Fruit fly (Drosophila melanogaster) whole organism, embryonic: ENCODE data around the gene kkv.

Experiments
- ATbp ChIP-seq: fragments of 200-800 bp; sonication (Bioruptor generic); optimal IDR thresholded peaks from 2 replicates; lab custom pipeline; 2017; ENCODE audit warnings: missing biosample characterization, mild to moderate bottlenecking, missing genetic modification characterization, missing genetic modification reagents
- CG10959 ChIP-seq: fragments of 200-800 bp; sonication (Bioruptor generic); IDR thresholded peaks from 2 replicates; pipeline ENCODE4 v1.3.6; 2022; ENCODE audit warnings: missing biosample characterization, missing genetic modification characterization
- CG11093 ChIP-seq: fragments of 200-800 bp; sonication (Bioruptor generic); IDR thresholded peaks from 3 replicates; pipeline ENCODE4 v1.3.6; 2022; ENCODE audit warnings: missing biosample characterization, missing genetic modification characterization
- CG11723 ChIP-seq: fragments of 200-800 bp; sonication (Bioruptor generic); optimal IDR thresholded peaks from 2 replicates; lab custom pipeline; 2017; ENCODE audit warnings: missing biosample characterization, mild to moderate bottlenecking, missing genetic modification characterization
- CG12071 ChIP-seq: fragments of 200-800 bp; sonication (Bioruptor generic); optimal IDR thresholded peaks from 3 replicates; lab custom pipeline; 2018; ENCODE audit warnings: missing biosample characterization, mild to moderate bottlenecking, missing genetic modification characterization
- CG17385 ChIP-seq: fragments of 200-800 bp; sonication (Bioruptor generic); optimal IDR thresholded peaks from 3 replicates; lab custom pipeline; 2018; ENCODE audit warnings: missing biosample characterization, mild to moderate bottlenecking, missing genetic modification characterization
- CG17802 ChIP-seq: fragments of 200-800 bp; sonication (Bioruptor generic); optimal IDR thresholded peaks from 2 replicates; lab custom pipeline; 2018; ENCODE audit warnings: missing biosample characterization, mild to moderate bottlenecking, missing genetic modification characterization, moderate library complexity
- CG1792 ChIP-seq: fragments of 200-800 bp; sonication (Bioruptor generic); optimal IDR thresholded peaks from 2 replicates; lab custom pipeline; 2016; ENCODE audit warnings: missing biosample characterization, missing genetic modification characterization
- CG2120 ChIP-seq: fragments of 200-800 bp; sonication (Bioruptor generic); optimal IDR thresholded peaks from 3 replicates; lab custom pipeline; 2016; ENCODE audit warnings: missing biosample characterization, missing genetic modification characterization
- CG2889 ChIP-seq: fragments of 200-800 bp; sonication (Bioruptor generic); IDR thresholded peaks from 3 replicates; pipeline ENCODE4 v1.3.6; 2022; ENCODE audit warnings: missing biosample characterization, missing genetic modification characterization
- CG31224 ChIP-seq: fragments of 200-800 bp; sonication (Bioruptor generic); IDR thresholded peaks from 2 replicates; pipeline ENCODE4 v1.3.6; 2022; ENCODE audit warnings: missing biosample characterization, missing genetic modification characterization
- CG31365 ChIP-seq: fragments of 200-800 bp; sonication (Bioruptor generic); optimal IDR thresholded peaks from 2 replicates; lab custom pipeline; 2018; ENCODE audit warnings: missing biosample characterization, mild to moderate bottlenecking, missing genetic modification characterization
- CG31388 ChIP-seq: fragments of 200-800 bp; sonication (Bioruptor generic); optimal IDR thresholded peaks from 2 replicates; lab custom pipeline; 2016; ENCODE audit warnings: missing biosample characterization, missing genetic modification characterization
- CG32767 ChIP-seq: fragments of 200-800 bp; sonication (Bioruptor generic); IDR thresholded peaks from 2 replicates; pipeline ENCODE4 v1.3.6; 2022; ENCODE audit warnings: missing biosample characterization, missing genetic modification characterization
- CG6765 ChIP-seq: fragments of 200-800 bp; sonication (Bioruptor generic); optimal IDR thresholded peaks from 3 replicates; lab custom pipeline; 2017; ENCODE audit warnings: missing biosample characterization, mild to moderate bottlenecking, missing genetic modification characterization
- CTCF ChIP-seq: fragments of 200-800 bp; sonication (Bioruptor generic); optimal IDR thresholded peaks from 2 replicates; lab custom pipeline; 2017; ENCODE audit warnings: missing biosample characterization, mild to moderate bottlenecking, missing genetic modification characterization, moderate library complexity
- Deaf1 ChIP-seq: fragments of 200-800 bp; optimal IDR thresholded peaks from 3 replicates; lab custom pipeline; 2019; ENCODE audit warnings: missing biosample characterization, mild to moderate bottlenecking, missing genetic modification characterization, moderate library complexity
- Dip2 ChIP-seq: fragments of 200-800 bp; sonication (Bioruptor generic); IDR thresholded peaks from 2 replicates; pipeline ENCODE4 v1.3.6; 2022; ENCODE audit warnings: missing biosample characterization, missing genetic modification characterization
- Dll ChIP-seq: fragments of 200-800 bp; sonication (Bioruptor generic); IDR thresholded peaks from 4 replicates; pipeline ENCODE4 v1.3.6; 2022; ENCODE audit warnings: missing biosample characterization, missing genetic modification characterization; ENCODE audit not compliant: partially characterized antibody
- Fer2 ChIP-seq: fragments of 200-800 bp; sonication (Bioruptor generic); optimal IDR thresholded peaks from 2 replicates; lab custom pipeline; 2018; ENCODE audit warnings: missing biosample characterization, mild to moderate bottlenecking, missing genetic modification characterization, moderate library complexity
- Gug ChIP-seq: fragments of 200-800 bp; sonication (Bioruptor generic); IDR thresholded peaks from 4 replicates; pipeline ENCODE4 v1.3.6; 2022; ENCODE audit warnings: missing biosample characterization, missing genetic modification characterization
- Hand ChIP-seq: fragments of 200-800 bp; sonication (Bioruptor generic); optimal IDR thresholded peaks from 2 replicates; lab custom pipeline; 2017; ENCODE audit warnings: mild to moderate bottlenecking, missing biosample characterization, missing genetic modification reagents, missing genetic modification characterization
- Hr3 ChIP-seq: fragments of 200-800 bp; sonication (Bioruptor generic); optimal IDR thresholded peaks from 3 replicates; lab custom pipeline; 2016; ENCODE audit warnings: missing biosample characterization, missing genetic modification characterization
- Hr78 ChIP-seq, 2 experiments: fragments of 200-800 bp in 1 of 2; fragments of >200 bp in 1 of 2; sonication (Bioruptor generic) in 1 of 2; optimal IDR thresholded peaks; 2 replicates each; lab custom pipeline; 2017 to 2019; ENCODE audit warnings: missing biosample characterization in 2 of 2, missing genetic modification characterization in 2 of 2, mild to moderate bottlenecking in 1 of 2, moderate library complexity in 1 of 2
- Lim3 ChIP-seq: fragments of 200-800 bp; sonication (Bioruptor generic); IDR thresholded peaks from 2 replicates; pipeline ENCODE4 v1.3.6; 2022; ENCODE audit warnings: missing biosample characterization, missing genetic modification characterization
- Med ChIP-seq: fragments of 200-800 bp; sonication (Bioruptor generic); peaks from one replicate; lab custom pipeline; 2016; ENCODE audit warnings: missing biosample characterization, missing genetic modification characterization, mild to moderate bottlenecking, inconsistent platforms, moderate library complexity
- NFAT ChIP-seq: fragments of 200-800 bp; sonication (Bioruptor generic); IDR thresholded peaks from 2 replicates; pipeline ENCODE4 v1.3.6; 2022; ENCODE audit warnings: missing biosample characterization, missing genetic modification characterization
- NfI ChIP-seq: fragments of 200-800 bp; sonication (Bioruptor generic); optimal IDR thresholded peaks from 3 replicates; lab custom pipeline; 2018; ENCODE audit warnings: missing biosample characterization, mild to moderate bottlenecking, missing genetic modification characterization, moderate library complexity
- Oli ChIP-seq: fragments of 200-800 bp; sonication (Bioruptor generic); optimal IDR thresholded peaks from 2 replicates; lab custom pipeline; 2018; ENCODE audit warnings: missing biosample characterization, mild to moderate bottlenecking, missing genetic modification characterization, moderate library complexity
- Ravus ChIP-seq: fragments of 200-800 bp; sonication (Bioruptor generic); IDR thresholded peaks from 2 replicates; pipeline ENCODE4 v1.3.6; 2022; ENCODE audit warnings: missing biosample characterization, missing genetic modification characterization
- Rx ChIP-seq: fragments of 200-800 bp; sonication (Bioruptor generic); IDR thresholded peaks from 2 replicates; pipeline ENCODE4 v1.3.6; 2022; ENCODE audit warnings: missing biosample characterization, missing genetic modification characterization
- Sin3A ChIP-seq: fragments of >200 bp; optimal IDR thresholded peaks from 2 replicates; lab custom pipeline; 2018
- Stat92E ChIP-seq, 3 experiments: fragments of >200 bp in 2 of 3; fragments of 200-800 bp in 1 of 3; sonication (Bioruptor generic) in 1 of 3; optimal IDR thresholded peaks; 2 replicates each; lab custom pipeline; 2017 to 2019; ENCODE audit warnings: missing biosample characterization in 3 of 3, missing genetic modification characterization in 3 of 3, mild to moderate bottlenecking in 1 of 3, moderate library complexity in 1 of 3
- Trl ChIP-seq, 3 experiments: fragments of >200 bp in 2 of 3; fragments of 200-800 bp in 1 of 3; sonication (Bioruptor generic) in 1 of 3; optimal IDR thresholded peaks; 2 replicates in 1 of 3; 3 replicates in 2 of 3; lab custom pipeline; 2016 to 2017; ENCODE audit warnings: missing biosample characterization in 1 of 3, missing genetic modification characterization in 1 of 3
- bbx ChIP-seq: fragments of 200-800 bp; sonication (Bioruptor generic); IDR thresholded peaks from 2 replicates; pipeline ENCODE4 v1.3.6; 2022; ENCODE audit warnings: missing biosample characterization, missing genetic modification characterization; ENCODE audit not compliant: partially characterized antibody
- bcd ChIP-seq: fragments of 200-800 bp; sonication (Bioruptor generic); optimal IDR thresholded peaks from 2 replicates; lab custom pipeline; 2017; ENCODE audit warnings: missing biosample characterization, mild to moderate bottlenecking, missing genetic modification characterization
- btn ChIP-seq: fragments of 200-800 bp; sonication (Bioruptor generic); optimal IDR thresholded peaks from 2 replicates; lab custom pipeline; 2016; ENCODE audit warnings: missing biosample characterization, missing genetic modification characterization
- caup ChIP-seq: fragments of 200-800 bp; sonication (Bioruptor generic); optimal IDR thresholded peaks from 3 replicates; lab custom pipeline; 2017; ENCODE audit warnings: missing biosample characterization, mild to moderate bottlenecking, missing genetic modification characterization, moderate library complexity; ENCODE audit not compliant: severe bottlenecking
- chif ChIP-seq, 2 experiments: fragments of 200-800 bp; sonication (Bioruptor generic); optimal IDR thresholded peaks; 3 replicates each; lab custom pipeline; 2016; ENCODE audit warnings: missing biosample characterization in 2 of 2, missing genetic modification characterization in 2 of 2
- chm ChIP-seq: fragments of 200-800 bp; sonication (Bioruptor generic); IDR thresholded peaks from 2 replicates; pipeline ENCODE4 v1.3.6; 2022; ENCODE audit warnings: missing biosample characterization, missing genetic modification characterization
- gce ChIP-seq: fragments of 200-800 bp; sonication (Bioruptor generic); IDR thresholded peaks from 3 replicates; pipeline ENCODE4 v1.3.6; 2022; ENCODE audit warnings: missing biosample characterization, missing genetic modification characterization
- inv ChIP-seq: fragments of 200-800 bp; sonication (Bioruptor generic); IDR thresholded peaks from 2 replicates; pipeline ENCODE4 v1.3.6; 2022; ENCODE audit warnings: missing biosample characterization, missing genetic modification characterization; ENCODE audit not compliant: partially characterized antibody
- kah ChIP-seq: fragments of 200-800 bp; sonication (Bioruptor generic); optimal IDR thresholded peaks from 2 replicates; lab custom pipeline; 2018; ENCODE audit warnings: missing biosample characterization, mild to moderate bottlenecking, missing genetic modification characterization
- lbe ChIP-seq: fragments of 200-800 bp; sonication (Bioruptor generic); optimal IDR thresholded peaks from 2 replicates; lab custom pipeline; 2016; ENCODE audit warnings: missing biosample characterization, mild to moderate bottlenecking, missing genetic modification characterization
- lilli ChIP-seq: fragments of 200-800 bp; sonication (Bioruptor generic); optimal IDR thresholded peaks from 3 replicates; lab custom pipeline; 2016; ENCODE audit warnings: missing biosample characterization, missing genetic modification characterization
- mld ChIP-seq: fragments of 200-800 bp; sonication (Bioruptor generic); IDR thresholded peaks from 3 replicates; pipeline ENCODE4 v1.3.6; 2022; ENCODE audit warnings: missing biosample characterization, missing genetic modification characterization; ENCODE audit not compliant: partially characterized antibody
- schlank ChIP-seq: fragments of 200-800 bp; sonication (Bioruptor generic); optimal IDR thresholded peaks from 2 replicates; lab custom pipeline; 2018; ENCODE audit warnings: missing biosample characterization, mild to moderate bottlenecking, missing genetic modification characterization
- sisA ChIP-seq: fragments of 200-800 bp; sonication (Bioruptor generic); IDR thresholded peaks from 2 replicates; pipeline ENCODE4 v1.3.6; 2022; ENCODE audit warnings: missing biosample characterization, missing genetic modification characterization
- sr ChIP-seq: fragments of 200-800 bp; sonication (Bioruptor generic); IDR thresholded peaks from 3 replicates; pipeline ENCODE4 v1.3.6; 2022; ENCODE audit warnings: missing biosample characterization, missing genetic modification characterization
- tgo ChIP-seq: fragments of 200-800 bp; sonication (Bioruptor generic); IDR thresholded peaks from 3 replicates; pipeline ENCODE4 v1.3.6; 2022; ENCODE audit warnings: missing biosample characterization, missing genetic modification characterization
- vnd ChIP-seq: fragments of 200-800 bp; sonication (Bioruptor generic); IDR thresholded peaks from 3 replicates; pipeline ENCODE4 v1.3.6; 2022; ENCODE audit warnings: missing biosample characterization, missing genetic modification characterization; ENCODE audit not compliant: partially characterized antibody
- wdn ChIP-seq: fragments of 200-800 bp; sonication (Bioruptor generic); IDR thresholded peaks from 2 replicates; pipeline ENCODE4 v1.3.6; 2022; ENCODE audit warnings: missing biosample characterization, missing genetic modification characterization

The kkv gene

dm6 chr3R:5374720-5375119 lies 17.9 kb downstream of the kkv start, which contains the start of the genes hd and CG14667 (continued):
- TF ChIP-seq Stat92E (GFP tag; optimal IDR thresholded peaks at IDR 0.05; lab: Kevin White, UChicago), result peak in 1 of 3 experiments; percentile 11
- TF ChIP-seq CG32767 (GFP tag; lab: Robert Waterston, UW), result no peak
- TF ChIP-seq tgo (GFP tag; lab: Robert Waterston, UW), result no peak
- TF ChIP-seq NFAT, result no peak
- no peak for TF ChIP-seq Dip2 (GFP tag; lab: Robert Waterston, UW)
- TF ChIP-seq CG12071, result no peak
- no peak for TF ChIP-seq Hr3 (GFP tag; lab: Kevin White, UChicago)
- no peak for TF ChIP-seq chif (GFP tag; optimal IDR thresholded peaks at IDR 0.05; lab: Kevin White, UChicago)
- TF ChIP-seq CG31224 (GFP tag; lab: Robert Waterston, UW), result no peak
- no peak for TF ChIP-seq sr (GFP tag; lab: Robert Waterston, UW)
- no peak for TF ChIP-seq Lim3 (GFP tag; lab: Robert Waterston, UW)
- no peak for TF ChIP-seq CG1792 (GFP tag; lab: Kevin White, UChicago)
- TF ChIP-seq CG11723 (GFP tag; lab: Kevin White, UChicago), result no peak
- TF ChIP-seq CG6765 (GFP tag; lab: Kevin White, UChicago), result no peak
- no peak for TF ChIP-seq NfI
- TF ChIP-seq bbx, result peak; percentile 26; the same call in 1 of the 2 replicates
- TF ChIP-seq mld (GFP tag; lab: Robert Waterston, UW), result no peak
- no peak for TF ChIP-seq Oli
- no peak for TF ChIP-seq sisA
- TF ChIP-seq CG2120 (GFP tag; lab: Kevin White, UChicago), result peak; percentile 17
- TF ChIP-seq lbe, result no peak
- TF ChIP-seq wdn (GFP tag; lab: Robert Waterston, UW), result no peak
- no peak for TF ChIP-seq CTCF (GFP tag; lab: Kevin White, UChicago)
- TF ChIP-seq Ravus, result no peak
- no peak for TF ChIP-seq CG10959 (GFP tag; lab: Robert Waterston, UW)
- no peak for TF ChIP-seq btn (GFP tag; lab: Kevin White, UChicago)
- TF ChIP-seq kah (GFP tag; lab: Kevin White, UChicago), result no peak
- no peak for TF ChIP-seq CG31365 (tag; lab: Kevin White, UChicago)
- no peak for TF ChIP-seq caup
- no peak for TF ChIP-seq Trl (optimal IDR thresholded peaks at IDR 0.05; lab: Kevin White, UChicago)
- TF ChIP-seq Trl (GFP tag; optimal IDR thresholded peaks at IDR 0.05; lab: Kevin White, UChicago), result no peak
- TF ChIP-seq Gug (GFP tag; lab: Robert Waterston, UW), result no peak
- no peak for TF ChIP-seq schlank (tag; lab: Kevin White, UChicago)
- no peak for TF ChIP-seq Fer2 (tag; lab: Kevin White, UChicago)
- no peak for TF ChIP-seq ATbp (GFP tag; lab: Kevin White, UChicago)
- no peak for TF ChIP-seq CG11093
- no peak for TF ChIP-seq Hand (GFP tag; lab: Kevin White, UChicago)
- TF ChIP-seq bcd (GFP tag; lab: Kevin White, UChicago), result peak; percentile 14
- TF ChIP-seq CG31388, result no peak
- TF ChIP-seq Sin3A (lab: Kevin White, UChicago), result peak; percentile 33
- no peak for TF ChIP-seq Hr78 (GFP tag; optimal IDR thresholded peaks at IDR 0.05; lab: Kevin White, UChicago)
- TF ChIP-seq Deaf1 (tag; lab: Kevin White, UChicago), result no peak
- no peak for TF ChIP-seq CG17385 (GFP tag; lab: Kevin White, UChicago)
- TF ChIP-seq CG2889 (GFP tag; lab: Robert Waterston, UW), result no peak
- TF ChIP-seq CG17802, result no peak
- TF ChIP-seq gce, result no peak
- TF ChIP-seq chm (GFP tag; lab: Robert Waterston, UW), result no peak
- TF ChIP-seq inv, result no peak; the same call in none of the 2 replicates
- TF ChIP-seq Dll (GFP tag; lab: Robert Waterston, UW), result peak; percentile 71
- TF ChIP-seq Med (GFP tag; lab: Kevin White, UChicago), result peak; percentile 75
- peak; percentile 5 for TF ChIP-seq lilli
- no peak for TF ChIP-seq vnd (GFP tag; lab: Robert Waterston, UW)
- TF ChIP-seq Rx (GFP tag; lab: Robert Waterston, UW), result no peak
